Worm (Caenorhabditis elegans): ENCODE data around the gene ccf-1.

- TF ChIP-seq lin-13 (GFP tag; optimal IDR thresholded peaks at IDR 0.05) = peak; percentile 31
- TF ChIP-seq nhr-10 (tag; optimal IDR thresholded peaks at IDR 0.05) = no peak
- TF ChIP-seq unc-39 (tag; optimal IDR thresholded peaks at IDR 0.05) = no peak
- peak; percentile 39 for TF ChIP-seq ama-1 (optimal IDR thresholded peaks at IDR 0.05)
- TF ChIP-seq nhr-25 (tag; optimal IDR thresholded peaks at IDR 0.05) = no peak
- TF ChIP-seq alr-1 (tag; optimal IDR thresholded peaks at IDR 0.05) = no peak
- TF ChIP-seq crh-2 (tag; optimal IDR thresholded peaks at IDR 0.05) = no peak
- TF ChIP-seq ztf-4 (tag; optimal IDR thresholded peaks at IDR 0.05) = no peak
- no peak for TF ChIP-seq aly-2 (tag; optimal IDR thresholded peaks at IDR 0.05)
These were observed 1.6 kb upstream of the ccf-1 start, which contains the start of gene Y56A3A.22 for ce11 chrIII:11921658-11922098.
